Fruit fly (Drosophila melanogaster) whole organism, wandering third instar larva: ENCODE data around the gene Mvl.

Experiments used
- Abd-B ChIP-seq: fragments of >200 bp; optimal IDR thresholded peaks from 2 replicates; lab custom pipeline; 2017; ENCODE audit warnings: missing biosample characterization, missing genetic modification characterization
- GATAd ChIP-seq: sonication (Bioruptor generic); optimal IDR thresholded peaks from 2 replicates; lab custom pipeline; 2016; ENCODE audit warnings: missing biosample characterization, missing genetic modification characterization
- foxo ChIP-seq, 2 experiments: fragments of 200-800 bp; sonication (Bioruptor generic); optimal IDR thresholded peaks; 2 replicates in 1 of 2; 3 replicates in 1 of 2; lab custom pipeline; 2016 to 2017; ENCODE audit warnings: missing biosample characterization in 2 of 2, missing genetic modification characterization in 2 of 2
- sv ChIP-seq: fragments of 200-800 bp; sonication (Bioruptor generic); optimal IDR thresholded peaks from 3 replicates; lab custom pipeline; 2016; ENCODE audit warnings: missing biosample characterization, missing genetic modification characterization

dm6 chr3R:21067543-21067942, 6.9 kb upstream of the Mvl start:
- TF ChIP-seq GATAd (GFP tag; lab: Kevin White, UChicago) (no peak), foxo (GFP tag; optimal IDR thresholded peaks at IDR 0.05; lab: Kevin White, UChicago) (no peak), sv (GFP tag; lab: Kevin White, UChicago) (no peak), Abd-B (GFP tag; lab: Kevin White, UChicago) (no peak)
